Fruit fly (Drosophila melanogaster): ENCODE results near the gene CG5653.
A peak's percentile ranks its signal among the peaks of the same experiment; 100 is the strongest.

The CG5653 gene

DNA sequence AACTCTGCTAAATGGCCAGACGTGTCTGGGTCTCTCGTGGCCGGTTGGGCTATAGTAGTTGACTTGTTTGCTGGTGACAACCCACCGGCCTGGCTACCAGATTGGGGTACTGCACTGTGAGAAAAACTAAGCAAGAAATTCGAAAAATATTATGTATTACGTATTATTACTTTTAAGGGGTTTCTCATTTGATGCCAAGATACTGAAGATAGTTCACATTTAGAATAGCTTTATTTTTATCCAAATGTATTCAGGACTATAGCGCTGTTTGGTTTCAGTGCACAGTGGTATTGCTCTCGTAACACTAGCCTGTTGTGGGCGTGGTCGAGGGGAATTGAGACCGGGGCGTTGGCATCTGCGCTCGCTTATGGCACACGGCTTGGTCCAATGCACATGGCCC, 45.5 kb downstream of the CG5653 start (continued):
- TF ChIP-seq CG8281 (tag; optimal IDR thresholded peaks at IDR 0.05) (no peak), Mes4 (GFP tag; optimal IDR thresholded peaks at IDR 0.05) (peak; percentile 49), CG2712 (tag; optimal IDR thresholded peaks at IDR 0.05) (peak; percentile 75), slou (GFP tag; optimal IDR thresholded peaks at IDR 0.05) (no peak), fd102C (GFP tag; optimal IDR thresholded peaks at IDR 0.05) (no peak), bigmax (GFP tag; optimal IDR thresholded peaks at IDR 0.05) (no peak), Poxn (GFP tag; IDR thresholded peaks at IDR 0.05) (no peak), Six4 (GFP tag; optimal IDR thresholded peaks at IDR 0.05) (no peak), p53 (GFP tag; optimal IDR thresholded peaks at IDR 0.05) (no peak), slp2 (GFP tag; optimal IDR thresholded peaks at IDR 0.05) (no peak), CG7556 (GFP tag; optimal IDR thresholded peaks at IDR 0.05) (peak; percentile 52), Dip3 (GFP tag; optimal IDR thresholded peaks at IDR 0.05) (peak; percentile 64), phol (tag; optimal IDR thresholded peaks at IDR 0.05) (peak; percentile 68), Rx (GFP tag; IDR thresholded peaks at IDR 0.05) (peak; percentile 57; the same call in 1 of the 2 replicates), B-H2 (GFP tag; optimal IDR thresholded peaks at IDR 0.05) (no peak), CG17385 (GFP tag; optimal IDR thresholded peaks at IDR 0.05) (peak; percentile 59), CG17186 (GFP tag; optimal IDR thresholded peaks at IDR 0.05) (no peak), sens-2 (GFP tag; IDR thresholded peaks at IDR 0.05) (peak; percentile 22; the same call in 1 of the 2 replicates), Lim3 (GFP tag; IDR thresholded peaks at IDR 0.05) (no peak), kay (GFP tag; optimal IDR thresholded peaks at IDR 0.05) (no peak), nerfin-1 (tag; optimal IDR thresholded peaks at IDR 0.05) (peak; percentile 35), CG14667 (GFP tag; IDR thresholded peaks at IDR 0.05) (peak; percentile 54), cas (GFP tag; IDR thresholded peaks at IDR 0.05) (no peak), disco-r (GFP tag; optimal IDR thresholded peaks at IDR 0.05) (no peak), schlank (tag; optimal IDR thresholded peaks at IDR 0.05) (no peak), CG6813 (GFP tag; optimal IDR thresholded peaks at IDR 0.05) (no peak), Mad (GFP tag; optimal IDR thresholded peaks at IDR 0.05) (peak; percentile 27), CG6254 (GFP tag; optimal IDR thresholded peaks at IDR 0.05) (peak; percentile 22), scrt (GFP tag; optimal IDR thresholded peaks at IDR 0.05) (peak; percentile 52), Dip2 (GFP tag; IDR thresholded peaks at IDR 0.05) (no peak), CG13287 (GFP tag; IDR thresholded peaks at IDR 0.05; ENCODE audit: partially characterized antibody) (no peak), tgo (GFP tag; IDR thresholded peaks at IDR 0.05) (peak; percentile 58; the same call in 1 of the 3 replicates), wor (GFP tag; IDR thresholded peaks at IDR 0.05) (peak; percentile 57), ase (GFP tag; IDR thresholded peaks at IDR 0.05) (peak; percentile 51; the same call in 1 of the 3 replicates), CG8765 (GFP tag; IDR thresholded peaks at IDR 0.05) (no peak), Max (GFP tag; optimal IDR thresholded peaks at IDR 0.05) (peak; percentile 40), Gsc (GFP tag; IDR thresholded peaks at IDR 0.05) (no peak), CG6654 (GFP tag; optimal IDR thresholded peaks at IDR 0.05) (peak; percentile 26), btn (GFP tag; optimal IDR thresholded peaks at IDR 0.05) (peak; percentile 38), CG4360 (GFP tag; IDR thresholded peaks at IDR 0.05) (no peak; the same call in 1 of the 2 replicates), Abd-B (GFP tag; optimal IDR thresholded peaks at IDR 0.05) (no peak), Usf (GFP tag; optimal IDR thresholded peaks at IDR 0.05) (no peak), en (GFP tag; optimal IDR thresholded peaks at IDR 0.05) (no peak), CG14014 (GFP tag; IDR thresholded peaks at IDR 0.05) (peak; percentile 54; the same call in 1 of the 2 replicates), CG12299 (tag; optimal IDR thresholded peaks at IDR 0.05) (no peak), Xbp1 (GFP tag; optimal IDR thresholded peaks at IDR 0.05) (peak; percentile 73), CG6765 (GFP tag; optimal IDR thresholded peaks at IDR 0.05) (peak; percentile 45), CG17612 (GFP tag; IDR thresholded peaks at IDR 0.05) (no peak), unc-4 (GFP tag; IDR thresholded peaks at IDR 0.05; ENCODE audit: partially characterized antibody) (no peak), aop (GFP tag; IDR thresholded peaks at IDR 0.05) (0 out of 2 replicates have a peak, but pooled peaks have one; percentile 6), crc (GFP tag; optimal IDR thresholded peaks at IDR 0.05) (peak; percentile 33), CG6854 (GFP tag; optimal IDR thresholded peaks at IDR 0.05) (no peak)
